Worm (Caenorhabditis elegans) whole organism, L2 larva: Measurements from ENCODE around the gene Y54G11A.7.

ENCODE experiments used
- R02D3.7 ChIP-seq: fragments of 150-350 bp; optimal IDR thresholded peaks from 2 replicates; lab custom pipeline; 2014; ENCODE audit warnings: missing biosample characterization, missing genetic modification characterization
- aly-2 ChIP-seq: fragments of 150-350 bp; optimal IDR thresholded peaks from 2 replicates; lab custom pipeline; 2014; ENCODE audit warnings: missing biosample characterization, missing genetic modification characterization
- ceh-82 ChIP-seq: fragments of 150-350 bp; optimal IDR thresholded peaks from 2 replicates; lab custom pipeline; 2014; ENCODE audit warnings: missing biosample characterization, missing genetic modification characterization
- lin-39 ChIP-seq: fragments of 150-350 bp; optimal IDR thresholded peaks from 2 replicates; lab custom pipeline; 2014; ENCODE audit warnings: missing biosample characterization, missing genetic modification reagents, missing genetic modification characterization
- mdl-1 ChIP-seq, 2 experiments: fragments of 150-350 bp in 1 of 2; sonication (generic microtip) in 1 of 2; optimal IDR thresholded peaks; 2 replicates each; lab custom pipeline; 2017; ENCODE audit warnings: missing biosample characterization in 2 of 2, missing genetic modification characterization in 2 of 2
- nhr-77 ChIP-seq: fragments of 150-350 bp; optimal IDR thresholded peaks from 2 replicates; lab custom pipeline; 2014; ENCODE audit warnings: missing biosample characterization, missing genetic modification characterization
- skn-1 ChIP-seq: sonication (generic microtip); optimal IDR thresholded peaks from 2 replicates; lab custom pipeline; 2017; ENCODE audit warnings: missing biosample characterization, missing genetic modification characterization
- sma-9 ChIP-seq, 2 experiments: fragments of 150-350 bp in 1 of 2; sonication (generic microtip) in 1 of 2; optimal IDR thresholded peaks; 2 replicates each; lab custom pipeline; 2014 to 2016; ENCODE audit warnings: missing genetic modification characterization in 2 of 2, mild to moderate bottlenecking in 1 of 2, missing biosample characterization in 1 of 2, missing compliant biosample characterization in 1 of 2, missing genetic modification reagents in 1 of 2, moderate library complexity in 1 of 2
- snpc-4 ChIP-seq: fragments of 150-350 bp; optimal IDR thresholded peaks from 2 replicates; lab custom pipeline; 2014; ENCODE audit warnings: missing biosample characterization, missing genetic modification characterization
- unc-62 ChIP-seq: fragments of 150-350 bp; optimal IDR thresholded peaks from 2 replicates; lab custom pipeline; 2014; ENCODE audit warnings: missing biosample characterization, missing genetic modification reagents, missing genetic modification characterization
- ztf-11 ChIP-seq: sonication (generic microtip); optimal IDR thresholded peaks from 2 replicates; lab custom pipeline; 2017; ENCODE audit warnings: missing biosample characterization, missing genetic modification characterization

- TF ChIP-seq lin-39 (tag; lab: Kevin White, UChicago) = no peak
- no peak for TF ChIP-seq aly-2 (tag; lab: Kevin White, UChicago)
- TF ChIP-seq unc-62 (GFP tag; lab: Kevin White, UChicago) = no peak
- TF ChIP-seq skn-1 (tag; lab: Kevin White, UChicago) = no peak
- no peak for TF ChIP-seq ztf-11 (tag; lab: Kevin White, UChicago)
- no peak for TF ChIP-seq sma-9 (GFP tag; optimal IDR thresholded peaks at IDR 0.05; lab: Kevin White, UChicago)
- no peak for TF ChIP-seq sma-9 (tag; optimal IDR thresholded peaks at IDR 0.05; lab: Kevin White, UChicago)
- no peak for TF ChIP-seq ceh-82
- TF ChIP-seq nhr-77 = no peak
- TF ChIP-seq snpc-4 (tag; lab: Kevin White, UChicago) = no peak
- TF ChIP-seq R02D3.7 = no peak
- TF ChIP-seq mdl-1 (tag; optimal IDR thresholded peaks at IDR 0.05; lab: Kevin White, UChicago) = no peak
These were observed 27.9 kb upstream of the Y54G11A.7 start, which contains the start of gene Y54G11A.1 for ce11 chrII:14269142-14269593.
